Fruit fly (Drosophila melanogaster): Measurements from ENCODE around the gene CG1486.
A peak's percentile ranks its signal among the peaks of the same experiment; 100 is the strongest.

Gene CG1486

DNA sequence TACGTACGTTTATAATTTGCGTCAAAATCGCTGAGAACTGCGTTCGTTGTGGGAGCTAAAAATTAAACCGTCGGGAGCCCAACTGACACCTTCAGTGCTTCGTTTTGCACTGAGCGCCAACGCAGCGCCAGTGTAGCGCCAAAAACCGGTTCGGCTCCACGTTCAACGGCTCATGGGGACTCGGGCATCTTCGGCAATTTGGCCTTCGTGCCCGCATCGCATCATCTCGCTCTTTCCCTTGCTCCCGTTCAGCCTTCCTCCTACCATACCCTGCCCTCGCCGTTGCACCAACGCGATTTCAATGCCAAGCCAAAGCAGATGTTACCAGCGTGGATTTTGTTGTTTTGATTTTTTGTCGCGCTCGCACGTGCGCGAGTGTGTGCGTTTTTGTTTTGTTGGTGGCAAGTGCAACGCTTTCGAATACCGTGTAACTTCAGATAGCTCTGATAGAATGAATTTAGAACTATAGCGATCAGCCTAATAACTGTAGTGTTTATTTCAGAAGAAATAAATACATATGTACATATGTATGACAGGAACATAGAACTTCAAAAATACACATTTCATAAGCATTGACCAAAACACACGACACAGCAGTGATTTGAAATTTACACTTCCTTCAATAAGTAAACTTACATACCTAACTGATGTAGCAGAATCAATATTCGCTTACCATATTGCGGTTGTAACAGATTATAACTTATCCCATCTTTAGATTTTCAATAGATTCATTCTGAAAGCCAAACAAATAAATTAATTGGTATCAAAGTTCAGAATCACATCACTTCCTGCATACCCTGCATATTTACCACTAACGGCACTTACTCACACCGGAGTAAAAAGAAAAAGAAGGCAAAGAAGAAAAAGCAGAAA, 42.6 kb upstream of the CG1486 start, which contains the start of gene Mnr (continued):
- TF ChIP-seq CG10274 (GFP tag; optimal IDR thresholded peaks at IDR 0.05) (no peak), CG2889 (GFP tag; IDR thresholded peaks at IDR 0.05) (no peak), ci (GFP tag; IDR thresholded peaks at IDR 0.05) (peak; percentile 66; the same call in 2 of the 3 replicates), CG1647 (GFP tag; optimal IDR thresholded peaks at IDR 0.05) (no peak), Opbp (GFP tag; IDR thresholded peaks at IDR 0.05; ENCODE audit: partially characterized antibody) (0 out of 3 replicates have a peak, but pooled peaks have one; percentile 44), ham (GFP tag; IDR thresholded peaks at IDR 0.05) (no peak), CG18011 (GFP tag; optimal IDR thresholded peaks at IDR 0.05) (no peak), CG18764 (GFP tag; optimal IDR thresholded peaks at IDR 0.05) (peak; percentile 1), CG6654 (GFP tag; optimal IDR thresholded peaks at IDR 0.05) (no peak), exex (tag; optimal IDR thresholded peaks at IDR 0.05) (no peak), CG15696 (tag; optimal IDR thresholded peaks at IDR 0.05) (no peak), Scr (GFP tag; IDR thresholded peaks at IDR 0.05; ENCODE audit: partially characterized antibody) (peak; percentile 32; the same call in 1 of the 2 replicates), jumu (GFP tag; optimal IDR thresholded peaks at IDR 0.05) (peak; percentile 5), B-H2 (GFP tag; optimal IDR thresholded peaks at IDR 0.05) (no peak), Mrtf (GFP tag; IDR thresholded peaks at IDR 0.05) (no peak), amos (GFP tag; IDR thresholded peaks at IDR 0.05; ENCODE audit: partially characterized antibody) (no peak; the same call in 1 of the 2 replicates), Dfd (GFP tag; optimal IDR thresholded peaks at IDR 0.05) (no peak), klu (GFP tag; IDR thresholded peaks at IDR 0.05) (no peak), vnd (GFP tag; IDR thresholded peaks at IDR 0.05; ENCODE audit: partially characterized antibody) (no peak), cwo (GFP tag; optimal IDR thresholded peaks at IDR 0.05) (peak; percentile 77), bigmax (GFP tag; optimal IDR thresholded peaks at IDR 0.05) (no peak), CG34224 (GFP tag; IDR thresholded peaks at IDR 0.05; ENCODE audit: partially characterized antibody) (0 out of 3 replicates have a peak, but pooled peaks have one; percentile 8), nau (GFP tag; optimal IDR thresholded peaks at IDR 0.05) (no peak), disco-r (GFP tag; optimal IDR thresholded peaks at IDR 0.05) (no peak), CG34376 (GFP tag; optimal IDR thresholded peaks at IDR 0.05) (peak; percentile 61), CG42726 (GFP tag; IDR thresholded peaks at IDR 0.05; ENCODE audit: partially characterized antibody) (no peak), en (GFP tag; optimal IDR thresholded peaks at IDR 0.05) (no peak), CG2712 (tag; optimal IDR thresholded peaks at IDR 0.05) (no peak), CG13424 (tag; optimal IDR thresholded peaks at IDR 0.05) (no peak), da (GFP tag; optimal IDR thresholded peaks at IDR 0.05) (peak; percentile 62), lab (GFP tag; optimal IDR thresholded peaks at IDR 0.05) (peak; percentile 25), CG7357 (GFP tag; IDR thresholded peaks at IDR 0.05) (no peak), cad (GFP tag; optimal IDR thresholded peaks at IDR 0.05) (no peak), CG4854 (GFP tag; optimal IDR thresholded peaks at IDR 0.05) (no peak), eve (GFP tag; optimal IDR thresholded peaks at IDR 0.05) (peak in 1 of 2 experiments; percentile 65), lola (GFP tag; optimal IDR thresholded peaks at IDR 0.05) (peak in 1 of 3 experiments; percentile 15), CG18262 (tag; optimal IDR thresholded peaks at IDR 0.05) (peak; percentile 14), CG14014 (GFP tag; IDR thresholded peaks at IDR 0.05) (no peak), CG1233 (GFP tag; optimal IDR thresholded peaks at IDR 0.05) (no peak), shn (GFP tag; optimal IDR thresholded peaks at IDR 0.05) (no peak), Usf (GFP tag; optimal IDR thresholded peaks at IDR 0.05) (no peak), inv (GFP tag; IDR thresholded peaks at IDR 0.05; ENCODE audit: partially characterized antibody) (no peak), dimm (GFP tag; IDR thresholded peaks at IDR 0.05) (no peak), otp (GFP tag; IDR thresholded peaks at IDR 0.05) (peak; percentile 33; the same call in 1 of the 3 replicates), CG33213 (GFP tag; optimal IDR thresholded peaks at IDR 0.05) (no peak), bsh (GFP tag; optimal IDR thresholded peaks at IDR 0.05) (no peak), CTCF (GFP tag; optimal IDR thresholded peaks at IDR 0.05) (peak; percentile 40), CG4328 (GFP tag; optimal IDR thresholded peaks at IDR 0.05) (no peak)
